Worm (Caenorhabditis elegans): Measurements from ENCODE around the gene hda-2.
A peak's percentile ranks its signal among the peaks of the same experiment; 100 is the strongest.

The hda-2 gene

ce11 chrII:8050477-8050876, 28.1 kb upstream of the hda-2 start, which contains the start of gene mtre-1:
mtre-1 (minus strand) TSS chrII:8050577.
- no peak for TF ChIP-seq ztf-11 (tag; optimal IDR thresholded peaks at IDR 0.05)
- TF ChIP-seq dmd-4 (tag; optimal IDR thresholded peaks at IDR 0.05) = no peak
- TF ChIP-seq mab-5 (tag; optimal IDR thresholded peaks at IDR 0.05) = no peak
- no peak for TF ChIP-seq skn-1 (tag; optimal IDR thresholded peaks at IDR 0.05)
- TF ChIP-seq lin-39 (tag; optimal IDR thresholded peaks at IDR 0.05) = no peak
- TF ChIP-seq nhr-237 (tag; optimal IDR thresholded peaks at IDR 0.05) = no peak
- TF ChIP-seq mbf-1 (tag; optimal IDR thresholded peaks at IDR 0.05) = no peak
- no peak for TF ChIP-seq fos-1 (tag; optimal IDR thresholded peaks at IDR 0.05)
- no peak for TF ChIP-seq unc-55 (GFP tag; optimal IDR thresholded peaks at IDR 0.05)
- TF ChIP-seq aly-2 (tag; optimal IDR thresholded peaks at IDR 0.05) = no peak
- no peak for TF ChIP-seq ztf-1 (GFP tag; conservative IDR thresholded peaks at IDR 0.05)
- TF ChIP-seq nhr-23 (tag; optimal IDR thresholded peaks at IDR 0.05) = no peak
- no peak for TF ChIP-seq unc-39 (tag; optimal IDR thresholded peaks at IDR 0.05)
- TF ChIP-seq nhr-12 (tag; optimal IDR thresholded peaks at IDR 0.05) = no peak
- no peak for TF ChIP-seq nhr-25 (tag; optimal IDR thresholded peaks at IDR 0.05)

- TF ChIP-seq lin-39 (tag; optimal IDR thresholded peaks at IDR 0.05) (no peak), lin-11 (tag; optimal IDR thresholded peaks at IDR 0.05) (no peak), nhr-25 (tag; optimal IDR thresholded peaks at IDR 0.05) (no peak)
Measured at ce11 chrII:8047264-8047663, 24.9 kb upstream of the hda-2 start, which contains the start of gene apn-1. apn-1 (plus strand) TSS chrII:8047564.

- TF ChIP-seq nhr-11 (tag; optimal IDR thresholded peaks at IDR 0.05) = no peak
- TF ChIP-seq mbf-1 (tag; optimal IDR thresholded peaks at IDR 0.05) = no peak
- TF ChIP-seq gmeb-1 (tag; optimal IDR thresholded peaks at IDR 0.05) = no peak
- no peak for TF ChIP-seq peb-1 (tag; optimal IDR thresholded peaks at IDR 0.05)
Measured at ce11 chrII:8042289-8042688, 19.9 kb upstream of the hda-2 start, which contains the start of gene T05H10.1. T05H10.1 (plus strand) TSS chrII:8042589.

DNA sequence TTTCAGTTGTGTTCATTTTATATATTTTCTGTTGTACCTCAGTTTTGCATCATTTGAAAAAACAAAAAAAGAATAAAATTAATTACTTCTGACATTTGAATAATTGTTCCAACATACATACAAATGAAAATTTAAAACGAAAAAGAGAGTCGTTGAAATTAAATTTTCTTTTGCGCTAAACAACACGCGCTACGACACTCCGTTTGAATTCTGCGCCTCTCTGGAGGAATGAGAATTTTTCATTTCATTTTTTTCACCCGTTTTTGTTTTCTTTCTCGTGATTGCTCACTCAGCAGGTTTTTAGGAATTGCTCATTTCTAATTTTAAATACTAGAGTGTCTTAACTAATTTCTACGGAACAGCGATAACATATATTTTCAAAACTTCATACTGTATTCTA, 19.3 kb upstream of the hda-2 start:
- peak; percentile 38 for TF ChIP-seq nhr-129 (tag; optimal IDR thresholded peaks at IDR 0.05)
- TF ChIP-seq mdl-1 (tag; optimal IDR thresholded peaks at IDR 0.05) = no peak
- no peak for TF ChIP-seq nhr-6 (tag; optimal IDR thresholded peaks at IDR 0.05)
- peak in 1 of 2 experiments; percentile 69 for TF ChIP-seq lsy-2 (tag; optimal IDR thresholded peaks at IDR 0.05)
- TF ChIP-seq elt-3 (tag; optimal IDR thresholded peaks at IDR 0.05) = no peak
- TF ChIP-seq crh-2 (tag; optimal IDR thresholded peaks at IDR 0.05) = no peak
- no peak for TF ChIP-seq dmd-4 (tag; optimal IDR thresholded peaks at IDR 0.05)
- peak; percentile 34 for TF ChIP-seq lin-13 (GFP tag; optimal IDR thresholded peaks at IDR 0.05)
- TF ChIP-seq nhr-23 (tag; optimal IDR thresholded peaks at IDR 0.05) = no peak
- no peak for TF ChIP-seq zag-1 (tag; optimal IDR thresholded peaks at IDR 0.05)
- TF ChIP-seq unc-55 (GFP tag; optimal IDR thresholded peaks at IDR 0.05) = peak; percentile 67
- TF ChIP-seq sma-3 (GFP tag; optimal IDR thresholded peaks at IDR 0.05) = no peak
- TF ChIP-seq C34F6.9 (tag; optimal IDR thresholded peaks at IDR 0.05) = peak; percentile 66
- TF ChIP-seq nhr-25 (tag; optimal IDR thresholded peaks at IDR 0.05) = no peak

ce11 chrII:8039416-8039815, 17.1 kb upstream of the hda-2 start, which contains the start of the genes ubh-4 and algn-6:
ubh-4 (minus strand) TSS chrII:8039597.
algn-6 (plus strand) TSS chrII:8039802.
- TF ChIP-seq nhr-23 (tag; optimal IDR thresholded peaks at IDR 0.05) (no peak), lin-13 (GFP tag; optimal IDR thresholded peaks at IDR 0.05) (peak; percentile 6), ztf-11 (tag; optimal IDR thresholded peaks at IDR 0.05) (no peak), crh-2 (tag; optimal IDR thresholded peaks at IDR 0.05) (peak; percentile 62), nhr-77 (tag; optimal IDR thresholded peaks at IDR 0.05) (no peak), ceh-16 (tag; optimal IDR thresholded peaks at IDR 0.05) (no peak), mbf-1 (tag; optimal IDR thresholded peaks at IDR 0.05) (no peak), skn-1 (tag; optimal IDR thresholded peaks at IDR 0.05) (peak; percentile 53), Y55F3AM.14 (GFP tag; optimal IDR thresholded peaks at IDR 0.05) (no peak), unc-39 (tag; optimal IDR thresholded peaks at IDR 0.05) (no peak), F13H6.1 (tag; optimal IDR thresholded peaks at IDR 0.05) (no peak), peb-1 (tag; optimal IDR thresholded peaks at IDR 0.05) (no peak), R02D3.7 (tag; optimal IDR thresholded peaks at IDR 0.05) (no peak), lsy-2 (tag; optimal IDR thresholded peaks at IDR 0.05) (peak; percentile 57 to 96), sma-3 (GFP tag; optimal IDR thresholded peaks at IDR 0.05) (peak; percentile 66), nhr-10 (tag; optimal IDR thresholded peaks at IDR 0.05) (no peak), alr-1 (tag; optimal IDR thresholded peaks at IDR 0.05) (no peak), sem-4 (tag; optimal IDR thresholded peaks at IDR 0.05) (no peak), ztf-1 (GFP tag; conservative IDR thresholded peaks at IDR 0.05) (no peak), ama-1 (optimal IDR thresholded peaks at IDR 0.05) (no peak), ZK546.5 (tag; optimal IDR thresholded peaks at IDR 0.05) (no peak), lin-39 (tag; optimal IDR thresholded peaks at IDR 0.05) (no peak), nhr-6 (tag; optimal IDR thresholded peaks at IDR 0.05) (no peak), nhr-129 (tag; optimal IDR thresholded peaks at IDR 0.05) (peak; percentile 61), elt-1 (tag; optimal IDR thresholded peaks at IDR 0.05) (no peak), elt-3 (tag; optimal IDR thresholded peaks at IDR 0.05) (no peak), ztf-4 (tag; optimal IDR thresholded peaks at IDR 0.05) (no peak), zag-1 (tag; optimal IDR thresholded peaks at IDR 0.05) (no peak), dmd-4 (tag; optimal IDR thresholded peaks at IDR 0.05) (no peak), mdl-1 (tag; optimal IDR thresholded peaks at IDR 0.05) (no peak), unc-55 (GFP tag; optimal IDR thresholded peaks at IDR 0.05) (peak; percentile 72), fos-1 (tag; optimal IDR thresholded peaks at IDR 0.05) (peak; percentile 45), C34F6.9 (tag; optimal IDR thresholded peaks at IDR 0.05) (peak; percentile 86), gmeb-1 (tag; optimal IDR thresholded peaks at IDR 0.05) (peak; percentile 59), nhr-237 (tag; optimal IDR thresholded peaks at IDR 0.05) (no peak), mab-5 (tag; optimal IDR thresholded peaks at IDR 0.05) (no peak), nhr-12 (tag; optimal IDR thresholded peaks at IDR 0.05) (no peak), blmp-1 (tag; optimal IDR thresholded peaks at IDR 0.05; ENCODE audit: insufficient read depth) (no peak)
